Fruit fly (Drosophila melanogaster): Measurements from ENCODE around the gene CG3402.

- TF ChIP-seq CG15710 (tag; optimal IDR thresholded peaks at IDR 0.05) = no peak
- TF ChIP-seq CG8159 (tag; optimal IDR thresholded peaks at IDR 0.05) = no peak
- TF ChIP-seq EcR (GFP tag; optimal IDR thresholded peaks at IDR 0.05) = peak; percentile 13
- no peak for TF ChIP-seq gl (tag; optimal IDR thresholded peaks at IDR 0.05)
- TF ChIP-seq CG8301 (tag; optimal IDR thresholded peaks at IDR 0.05) = no peak
- TF ChIP-seq CG12605 (GFP tag; IDR thresholded peaks at IDR 0.05) = no peak
- TF ChIP-seq Pif1A (GFP tag; optimal IDR thresholded peaks at IDR 0.05) = no peak
- no peak for TF ChIP-seq rn (GFP tag; IDR thresholded peaks at IDR 0.05)
- TF ChIP-seq Ets98B (GFP tag; IDR thresholded peaks at IDR 0.05) = no peak
- no peak for TF ChIP-seq CG34367 (tag; optimal IDR thresholded peaks at IDR 0.05)
Measured at dm6 chr3L:606490-607327, 46.0 kb downstream of the CG3402 start, which contains the start of gene Reg-2.
